Fruit fly (Drosophila melanogaster) whole organism, pupa: ENCODE data around the gene Smyd4-2.

Experiments
- CG10348 ChIP-seq: fragments of 200-800 bp; sonication (Bioruptor generic); IDR thresholded peaks from 2 replicates; pipeline ENCODE4 v1.3.6; 2022; ENCODE audit warnings: missing biosample characterization, missing genetic modification characterization
- CG12605 ChIP-seq: fragments of 200-800 bp; sonication (Bioruptor generic); IDR thresholded peaks from 2 replicates; pipeline ENCODE4 v1.3.6; 2022; ENCODE audit warnings: missing biosample characterization, missing genetic modification characterization
- CG13204 ChIP-seq: fragments of 200-800 bp; sonication (Bioruptor generic); optimal IDR thresholded peaks from 2 replicates; lab custom pipeline; 2018; ENCODE audit warnings: missing biosample characterization, mild to moderate bottlenecking, missing genetic modification characterization, moderate library complexity
- CG14655 ChIP-seq: fragments of 200-800 bp; sonication (Bioruptor generic); optimal IDR thresholded peaks from 3 replicates; lab custom pipeline; 2017; ENCODE audit warnings: mild to moderate bottlenecking, missing biosample characterization, missing genetic modification reagents, missing genetic modification characterization
- CG15710 ChIP-seq: fragments of 200-800 bp; sonication (Bioruptor generic); optimal IDR thresholded peaks from 2 replicates; lab custom pipeline; 2018; ENCODE audit warnings: missing biosample characterization, mild to moderate bottlenecking, missing genetic modification characterization, moderate library complexity
- CG17806 ChIP-seq: fragments of 200-800 bp; sonication (Bioruptor generic); optimal IDR thresholded peaks from 2 replicates; lab custom pipeline; 2018; ENCODE audit warnings: missing biosample characterization, mild to moderate bottlenecking, missing genetic modification characterization, moderate library complexity
- CG32121 ChIP-seq: fragments of 200-800 bp; sonication (Bioruptor generic); IDR thresholded peaks from 2 replicates; pipeline ENCODE4 v1.3.6; 2022; ENCODE audit warnings: missing biosample characterization, missing genetic modification characterization
- CG34367 ChIP-seq: fragments of 200-800 bp; sonication (Bioruptor generic); optimal IDR thresholded peaks from 2 replicates; lab custom pipeline; 2018; ENCODE audit warnings: missing biosample characterization, mild to moderate bottlenecking, missing genetic modification characterization
- CG4496 ChIP-seq: fragments of 200-800 bp; sonication (Bioruptor generic); IDR thresholded peaks from 3 replicates; pipeline ENCODE4 v1.3.6; 2022; ENCODE audit warnings: missing biosample characterization, missing genetic modification characterization
- CG8159 ChIP-seq: fragments of 200-800 bp; sonication (Bioruptor generic); optimal IDR thresholded peaks from 3 replicates; lab custom pipeline; 2018; ENCODE audit warnings: missing biosample characterization, mild to moderate bottlenecking, missing genetic modification characterization, moderate library complexity
- CG8301 ChIP-seq: fragments of 200-800 bp; sonication (Bioruptor generic); optimal IDR thresholded peaks from 2 replicates; lab custom pipeline; 2018; ENCODE audit warnings: missing biosample characterization, mild to moderate bottlenecking, missing genetic modification characterization
- CG9948 ChIP-seq: fragments of 200-800 bp; sonication (Bioruptor generic); optimal IDR thresholded peaks from 2 replicates; lab custom pipeline; 2018; ENCODE audit warnings: missing biosample characterization, mild to moderate bottlenecking, missing genetic modification characterization, moderate library complexity
- D1 ChIP-seq: fragments of 200-800 bp; sonication (Bioruptor generic); optimal IDR thresholded peaks from 2 replicates; lab custom pipeline; 2018; ENCODE audit warnings: missing biosample characterization, mild to moderate bottlenecking, missing genetic modification characterization, moderate library complexity
- EcR ChIP-seq: fragments of 200-800 bp; sonication (Bioruptor generic); optimal IDR thresholded peaks from 3 replicates; lab custom pipeline; 2019; ENCODE audit warnings: missing biosample characterization, missing genetic modification characterization, mild to moderate bottlenecking, moderate library complexity, missing genetic modification reagents
- Ets98B ChIP-seq: fragments of 200-800 bp; sonication (Bioruptor generic); IDR thresholded peaks from 2 replicates; pipeline ENCODE4 v1.3.6; 2022; ENCODE audit warnings: missing biosample characterization, missing genetic modification characterization
- Pif1A ChIP-seq: fragments of 200-800 bp; sonication (Bioruptor generic); optimal IDR thresholded peaks from 3 replicates; lab custom pipeline; 2016; ENCODE audit warnings: missing biosample characterization, missing genetic modification characterization
- Pif1B ChIP-seq: fragments of 200-800 bp; sonication (Bioruptor generic); optimal IDR thresholded peaks from 3 replicates; lab custom pipeline; 2016; ENCODE audit warnings: missing biosample characterization, missing genetic modification characterization
- Snoo ChIP-seq: fragments of 200-800 bp; sonication (Bioruptor generic); optimal IDR thresholded peaks from 3 replicates; lab custom pipeline; 2017; ENCODE audit warnings: missing biosample characterization, mild to moderate bottlenecking, missing genetic modification characterization, inconsistent platforms
- fd96Ca ChIP-seq: fragments of 200-800 bp; sonication (Bioruptor generic); IDR thresholded peaks from 3 replicates; pipeline ENCODE4 v1.3.6; 2022; ENCODE audit warnings: missing biosample characterization, missing genetic modification characterization
- gl ChIP-seq: fragments of 200-800 bp; sonication (Bioruptor generic); optimal IDR thresholded peaks from 2 replicates; lab custom pipeline; 2018; ENCODE audit warnings: missing biosample characterization, mild to moderate bottlenecking, missing genetic modification characterization
- rn ChIP-seq: fragments of 200-800 bp; sonication (Bioruptor generic); IDR thresholded peaks from 2 replicates; pipeline ENCODE4 v1.3.6; 2022; ENCODE audit warnings: missing biosample characterization, missing genetic modification characterization

Smyd4-2 gene

dm6 chr3L:12406999-12407632 is 5.4 kb upstream of the Smyd4-2 start:
- TF ChIP-seq D1 = no peak
- peak; percentile 35 for TF ChIP-seq CG34367 (tag; lab: Kevin White, UChicago)
- TF ChIP-seq CG32121 = peak; percentile 67
- peak; percentile 38 for TF ChIP-seq Ets98B (GFP tag; lab: Robert Waterston, UW)
- peak; percentile 78; the same call in 2 of the 3 replicates for TF ChIP-seq CG4496
- peak; percentile 83 for TF ChIP-seq EcR (GFP tag; lab: Kevin White, UChicago)
- no peak for TF ChIP-seq CG14655 (GFP tag; lab: Kevin White, UChicago)
- peak; percentile 27 for TF ChIP-seq CG8159 (tag; lab: Kevin White, UChicago)
- TF ChIP-seq Pif1A (GFP tag; lab: Kevin White, UChicago) = peak; percentile 85
- TF ChIP-seq rn (GFP tag; lab: Robert Waterston, UW) = peak; percentile 34; the same call in 1 of the 2 replicates
- TF ChIP-seq CG12605 = peak; percentile 32; the same call in 1 of the 2 replicates
- TF ChIP-seq Pif1B (GFP tag; lab: Kevin White, UChicago) = peak; percentile 71
- peak; percentile 51; the same call in 2 of the 3 replicates for TF ChIP-seq fd96Ca (GFP tag; lab: Robert Waterston, UW)
- TF ChIP-seq gl (tag; lab: Kevin White, UChicago) = peak; percentile 8
- no peak; the same call in 1 of the 2 replicates for TF ChIP-seq CG10348
- peak; percentile 63 for TF ChIP-seq CG13204 (GFP tag; lab: Kevin White, UChicago)
- peak; percentile 20 for TF ChIP-seq Snoo
- no peak for TF ChIP-seq CG9948 (tag; lab: Kevin White, UChicago)
- peak; percentile 13 for TF ChIP-seq CG17806 (tag; lab: Kevin White, UChicago)
- TF ChIP-seq CG15710 = no peak
- TF ChIP-seq CG8301 (tag; lab: Kevin White, UChicago) = peak; percentile 24

- TF ChIP-seq CG32121 (no peak), fd96Ca (GFP tag; lab: Robert Waterston, UW) (no peak), Ets98B (GFP tag; lab: Robert Waterston, UW) (no peak), Pif1A (GFP tag; lab: Kevin White, UChicago) (no peak), CG8301 (tag; lab: Kevin White, UChicago) (no peak), CG34367 (tag; lab: Kevin White, UChicago) (no peak), D1 (no peak), CG10348 (no peak), Snoo (no peak), CG13204 (GFP tag; lab: Kevin White, UChicago) (no peak), CG8159 (tag; lab: Kevin White, UChicago) (no peak), CG12605 (no peak), Pif1B (GFP tag; lab: Kevin White, UChicago) (no peak), rn (GFP tag; lab: Robert Waterston, UW) (no peak), CG15710 (no peak), CG4496 (no peak)
Observed at dm6 chr3L:12405889-12406500, 4.3 kb upstream of the Smyd4-2 start.

dm6 chr3L:12399171-12399570 is 2.6 kb downstream of the Smyd4-2 start, which contains the start of gene CG32104:
TSS of gene CG32104 (minus strand) at chr3L:12399322.
- TF ChIP-seq Pif1A (GFP tag; lab: Kevin White, UChicago) = no peak
- no peak for TF ChIP-seq CG4496
- TF ChIP-seq CG34367 (tag; lab: Kevin White, UChicago) = no peak
- TF ChIP-seq CG10348 = no peak
- TF ChIP-seq D1 = no peak
- no peak for TF ChIP-seq CG14655 (GFP tag; lab: Kevin White, UChicago)
- no peak for TF ChIP-seq Pif1B (GFP tag; lab: Kevin White, UChicago)
- TF ChIP-seq CG8159 (tag; lab: Kevin White, UChicago) = no peak
- no peak for TF ChIP-seq CG12605
- TF ChIP-seq Ets98B (GFP tag; lab: Robert Waterston, UW) = no peak
- TF ChIP-seq CG32121 = no peak
- no peak for TF ChIP-seq CG8301 (tag; lab: Kevin White, UChicago)

dm6 chr3L:12395871-12396270 is 5.9 kb downstream of the Smyd4-2 start, which contains the start of gene Obp69a:
TSS of gene Obp69a (plus strand) at chr3L:12396171.
- TF ChIP-seq CG34367 (tag; lab: Kevin White, UChicago) (no peak), Pif1A (GFP tag; lab: Kevin White, UChicago) (no peak), gl (tag; lab: Kevin White, UChicago) (no peak), CG13204 (GFP tag; lab: Kevin White, UChicago) (no peak), Pif1B (GFP tag; lab: Kevin White, UChicago) (no peak), CG17806 (tag; lab: Kevin White, UChicago) (no peak), CG12605 (no peak), CG32121 (no peak), EcR (GFP tag; lab: Kevin White, UChicago) (no peak), CG4496 (no peak), rn (GFP tag; lab: Robert Waterston, UW) (no peak), CG9948 (tag; lab: Kevin White, UChicago) (no peak), CG10348 (no peak), fd96Ca (GFP tag; lab: Robert Waterston, UW) (no peak), Snoo (no peak), CG15710 (no peak), CG8301 (tag; lab: Kevin White, UChicago) (no peak), CG14655 (GFP tag; lab: Kevin White, UChicago) (no peak), CG8159 (tag; lab: Kevin White, UChicago) (no peak), D1 (no peak)

- TF ChIP-seq CG4496 (no peak), CG10348 (no peak), Pif1B (GFP tag; lab: Kevin White, UChicago) (no peak), Ets98B (GFP tag; lab: Robert Waterston, UW) (no peak), CG15710 (no peak), CG13204 (GFP tag; lab: Kevin White, UChicago) (no peak), CG8159 (tag; lab: Kevin White, UChicago) (no peak), EcR (GFP tag; lab: Kevin White, UChicago) (no peak), CG9948 (tag; lab: Kevin White, UChicago) (no peak), D1 (no peak), CG32121 (no peak), fd96Ca (GFP tag; lab: Robert Waterston, UW) (no peak), CG14655 (GFP tag; lab: Kevin White, UChicago) (no peak), gl (tag; lab: Kevin White, UChicago) (no peak), Pif1A (GFP tag; lab: Kevin White, UChicago) (no peak), rn (GFP tag; lab: Robert Waterston, UW) (no peak), CG8301 (tag; lab: Kevin White, UChicago) (no peak), CG34367 (tag; lab: Kevin White, UChicago) (no peak), CG17806 (tag; lab: Kevin White, UChicago) (no peak)
Observed at dm6 chr3L:12392758-12393157, 9.0 kb downstream of the Smyd4-2 start.
